Worm (Caenorhabditis elegans) whole organism, early embryonic: ENCODE results near the gene kvs-3.

Experiments
- ceh-13 ChIP-seq: fragments of 200-800 bp; sonication (Bioruptor generic); optimal IDR thresholded peaks from 2 replicates; lab custom pipeline; 2018; ENCODE audit warnings: mild to moderate bottlenecking, missing genetic modification characterization, missing compliant biosample characterization
- sea-1 ChIP-seq: fragments of 200-800 bp; sonication (Bioruptor generic); conservative IDR thresholded peaks from 2 replicates; pipeline ENCODE4 v1.3.6; 2022; ENCODE audit warnings: missing genetic modification characterization, missing compliant biosample characterization

DNA sequence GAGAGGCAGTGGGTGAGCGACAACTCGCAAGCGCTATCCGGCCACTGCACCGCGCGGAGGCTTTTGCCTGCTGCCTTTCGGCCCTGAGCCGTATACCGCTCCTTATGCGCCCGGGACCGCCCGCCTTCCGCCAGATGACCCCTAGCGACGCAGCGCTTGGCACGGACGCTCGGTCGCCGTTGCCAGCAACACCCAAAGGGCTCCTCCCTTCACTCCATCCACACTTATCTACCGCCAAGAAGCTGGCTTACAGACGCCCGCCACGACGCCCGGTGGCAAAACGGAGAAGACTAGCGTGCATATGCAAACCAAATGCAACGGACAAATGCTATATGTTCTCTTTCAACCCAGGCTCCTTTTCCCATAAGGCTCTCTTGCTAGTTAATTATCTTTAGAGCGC, 24.8 kb upstream of the kvs-3 start:
- TF ChIP-seq sea-1 (GFP tag; lab: Robert Waterston, UW) = no peak
- no peak for TF ChIP-seq ceh-13 (GFP tag; lab: Kevin White, UChicago)
